Worm (Caenorhabditis elegans): ENCODE measurements around the gene fbxa-75.

Gene fbxa-75

ce11 chrIII:1284584-1285046 lies 18.9 kb upstream of the fbxa-75 start, which contains the start of gene fbxa-37:
fbxa-37 (plus strand) TSS chrIII:1284996.
- no peak for TF ChIP-seq sea-2 (GFP tag; IDR thresholded peaks at IDR 0.05)
- no peak for TF ChIP-seq K11D2.4 (GFP tag; IDR thresholded peaks at IDR 0.05)
- TF ChIP-seq lsl-1 (GFP tag; optimal IDR thresholded peaks at IDR 0.05) = no peak
- no peak for TF ChIP-seq rcor-1 (GFP tag; IDR thresholded peaks at IDR 0.05)
- no peak for TF ChIP-seq lin-54 (GFP tag; optimal IDR thresholded peaks at IDR 0.05)
- TF ChIP-seq B0035.1 (tag; optimal IDR thresholded peaks at IDR 0.05) = no peak
- TF ChIP-seq nhr-80 (tag; optimal IDR thresholded peaks at IDR 0.05) = no peak
- peak; percentile 40; the same call in 1 of the 2 replicates for TF ChIP-seq hmg-1.2 (GFP tag; IDR thresholded peaks at IDR 0.05)
- TF ChIP-seq ets-4 (GFP tag; optimal IDR thresholded peaks at IDR 0.05) = no peak
- no peak for TF ChIP-seq tbx-9 (tag; optimal IDR thresholded peaks at IDR 0.05; ENCODE audit: borderline replicate concordance)
- TF ChIP-seq C06A6.2 (GFP tag; conservative IDR thresholded peaks at IDR 0.05) = no peak
- TF ChIP-seq nhr-120 (GFP tag; IDR thresholded peaks at IDR 0.05) = no peak
- TF ChIP-seq attf-5 (GFP tag; optimal IDR thresholded peaks at IDR 0.05) = peak; percentile 49
- peak; percentile 94 for TF ChIP-seq cebp-1 (GFP tag; IDR thresholded peaks at IDR 0.05)
- peak; percentile 96 for TF ChIP-seq cebp-1 (tag; optimal IDR thresholded peaks at IDR 0.05)

- TF ChIP-seq ekl-4 (GFP tag; IDR thresholded peaks at IDR 0.05) (no peak), Y95B8A.8 (GFP tag; IDR thresholded peaks at IDR 0.05) (no peak), mel-28 (tag; optimal IDR thresholded peaks at IDR 0.05; ENCODE audit: borderline replicate concordance) (no peak), nhr-120 (GFP tag; IDR thresholded peaks at IDR 0.05) (no peak), F52B5.7 (tag; optimal IDR thresholded peaks at IDR 0.05) (no peak), zim-3 (tag; optimal IDR thresholded peaks at IDR 0.05) (no peak), B0035.1 (tag; optimal IDR thresholded peaks at IDR 0.05) (no peak), somi-1 (GFP tag; optimal IDR thresholded peaks at IDR 0.05) (no peak), cebp-1 (GFP tag; IDR thresholded peaks at IDR 0.05) (0 out of 2 replicates have a peak, but pooled peaks have one; percentile 18), cebp-1 (tag; optimal IDR thresholded peaks at IDR 0.05) (peak; percentile 80)
Measured at ce11 chrIII:1288473-1289056, 14.9 kb upstream of the fbxa-75 start, which contains the start of gene fbxa-50. fbxa-50 (minus strand) TSS chrIII:1288523.

ce11 chrIII:1289139-1289538 lies 14.4 kb upstream of the fbxa-75 start:
- TF ChIP-seq lsy-27 (tag; optimal IDR thresholded peaks at IDR 0.05; ENCODE audit: borderline replicate concordance, insufficient read depth) (no peak), tbx-9 (tag; optimal IDR thresholded peaks at IDR 0.05; ENCODE audit: borderline replicate concordance) (no peak), rec-8 (tag; optimal IDR thresholded peaks at IDR 0.05) (no peak), pbrm-1 (GFP tag; IDR thresholded peaks at IDR 0.05) (no peak), K11D2.4 (GFP tag; IDR thresholded peaks at IDR 0.05) (no peak), unc-130 (GFP tag; optimal IDR thresholded peaks at IDR 0.05) (no peak), nfya-2 (GFP tag; IDR thresholded peaks at IDR 0.05) (no peak), ceh-79 (tag; optimal IDR thresholded peaks at IDR 0.05) (no peak), ZK185.1 (tag; optimal IDR thresholded peaks at IDR 0.05; ENCODE audit: poor library complexity, severe bottlenecking) (no peak), ztf-26 (tag; optimal IDR thresholded peaks at IDR 0.05) (no peak), ccch-3 (GFP tag; optimal IDR thresholded peaks at IDR 0.05) (no peak), cebp-1 (GFP tag; IDR thresholded peaks at IDR 0.05) (no peak), cebp-1 (tag; optimal IDR thresholded peaks at IDR 0.05) (no peak), F10E7.11 (tag; optimal IDR thresholded peaks at IDR 0.05) (no peak), F22D6.2 (tag; optimal IDR thresholded peaks at IDR 0.05) (no peak)

- TF ChIP-seq dpl-1 (GFP tag; optimal IDR thresholded peaks at IDR 0.05) (no peak), ceh-79 (tag; optimal IDR thresholded peaks at IDR 0.05) (no peak), unc-62 (GFP tag; optimal IDR thresholded peaks at IDR 0.05) (no peak), ztf-18 (tag; optimal IDR thresholded peaks at IDR 0.05) (no peak), F49E8.2 (tag; optimal IDR thresholded peaks at IDR 0.05; ENCODE audit: insufficient read depth) (no peak), bed-2 (GFP tag; IDR thresholded peaks at IDR 0.05) (no peak), F57C9.4 (tag; optimal IDR thresholded peaks at IDR 0.05) (no peak)
Measured at ce11 chrIII:1293135-1293534, 10.4 kb upstream of the fbxa-75 start, which contains the start of gene fbxa-36. fbxa-36 (minus strand) TSS chrIII:1293235.

All from whole organism, young adult.